Worm (Caenorhabditis elegans) whole organism, L3 larva: ENCODE measurements around the gene T12G3.2.

Experiments
- fkh-10 ChIP-seq: sonication (generic microtip); optimal IDR thresholded peaks from 2 replicates; lab custom pipeline; 2017; ENCODE audit warnings: missing biosample characterization, missing genetic modification reagents, missing genetic modification characterization
- nhr-12 ChIP-seq: fragments of 150-350 bp; optimal IDR thresholded peaks from 2 replicates; lab custom pipeline; 2014; ENCODE audit warnings: missing biosample characterization, missing genetic modification characterization
- nhr-28 ChIP-seq: fragments of 150-350 bp; optimal IDR thresholded peaks from 2 replicates; lab custom pipeline; 2014; ENCODE audit warnings: missing biosample characterization, missing genetic modification characterization
- pqm-1 ChIP-seq: fragments of 150-350 bp; optimal IDR thresholded peaks from 2 replicates; lab custom pipeline; 2017; ENCODE audit warnings: missing biosample characterization, missing genetic modification characterization, inconsistent platforms

DNA sequence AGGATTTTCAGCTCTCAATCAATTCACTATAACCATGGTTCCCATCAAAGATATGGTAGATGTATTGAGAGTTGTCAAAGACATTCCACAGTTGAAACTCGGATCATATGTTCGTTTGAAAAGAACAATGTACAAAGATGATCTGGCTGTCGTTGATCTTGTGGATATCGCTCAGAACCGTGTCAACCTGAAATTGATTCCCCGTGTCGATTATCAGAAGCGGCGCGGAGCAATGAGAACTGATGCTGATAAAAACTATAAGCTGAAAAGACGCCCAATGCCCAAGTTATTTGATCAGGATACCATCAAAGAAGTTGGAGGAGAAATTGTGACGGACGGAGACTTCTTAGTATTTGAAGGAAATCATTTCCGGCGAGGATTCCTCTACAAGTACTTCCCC, 5.7 kb upstream of the T12G3.2 start:
- TF ChIP-seq nhr-28 (no peak), pqm-1 (tag; lab: Kevin White, UChicago) (no peak), fkh-10 (GFP tag; lab: Kevin White, UChicago) (no peak), nhr-12 (no peak)
